Worm (Caenorhabditis elegans): ENCODE data around the gene nep-9.

- TF ChIP-seq flt-1 (GFP tag; IDR thresholded peaks at IDR 0.05) (no peak), ref-1 (GFP tag; conservative IDR thresholded peaks at IDR 0.05) (no peak)
These were observed 17.6 kb downstream of the nep-9 start, which contains the start of gene T06D4.1 for ce11 chrII:3381510-3381909.

All from whole organism, midembryonic.